Fruit fly (Drosophila melanogaster) whole organism, embryonic: ENCODE results near the gene Trxr1.

ENCODE experiments used
- CG17328 ChIP-seq: fragments of 200-800 bp; sonication (Bioruptor generic); IDR thresholded peaks from 2 replicates; pipeline ENCODE4 v1.3.6; 2022; ENCODE audit warnings: missing biosample characterization, missing genetic modification characterization
- repo ChIP-seq: fragments of 200-800 bp; sonication (Bioruptor generic); optimal IDR thresholded peaks from 2 replicates; lab custom pipeline; 2016; ENCODE audit warnings: missing biosample characterization, missing genetic modification characterization

DNA sequence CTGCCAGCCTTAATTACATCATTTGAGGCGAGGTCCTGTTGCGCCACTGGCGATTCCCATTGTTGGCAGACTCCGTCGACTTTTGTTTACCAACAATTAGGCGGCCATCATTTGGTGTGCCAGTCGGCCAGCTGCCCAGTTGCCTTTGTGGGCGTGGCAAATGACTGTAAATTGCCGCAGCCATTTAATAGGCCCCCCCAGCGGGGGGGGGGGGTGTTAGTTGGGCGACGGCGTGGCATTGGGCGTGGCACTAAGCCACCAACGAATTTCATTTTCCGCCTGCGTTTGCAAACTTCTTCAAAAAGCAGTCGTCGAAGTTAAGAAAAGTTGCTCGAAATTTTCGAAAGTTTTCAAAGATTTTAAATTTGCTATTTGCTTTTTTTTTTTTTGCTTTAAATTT is 44.5 kb downstream of the Trxr1 start:
- TF ChIP-seq CG17328 (GFP tag; lab: Robert Waterston, UW) (no peak), repo (no peak)
